Worm (Caenorhabditis elegans): ENCODE results near the gene grl-30.

Gene grl-30

DNA sequence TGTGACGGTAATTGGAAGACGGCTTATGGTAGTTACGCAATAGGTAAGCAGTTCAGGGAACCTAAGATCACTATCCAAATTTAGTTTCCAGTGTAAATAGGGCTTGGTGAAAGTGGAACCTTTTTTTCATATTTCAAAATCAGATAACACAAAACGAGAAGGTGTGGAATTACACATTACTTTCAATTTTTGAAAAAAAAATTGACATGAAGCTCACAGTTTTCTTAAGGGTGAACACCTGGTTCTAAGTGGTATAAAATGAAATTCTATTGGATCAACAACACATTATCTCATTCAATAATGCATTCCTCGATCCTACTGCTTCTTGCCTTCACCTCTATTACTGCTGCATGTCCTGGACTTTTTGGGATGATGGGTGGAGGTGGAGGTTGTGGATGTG is at the start of gene grl-30:
Gene grl-30, plus strand, starts transcription at position 301 of the 400 bp plus-strand sequence.
- TF ChIP-seq nhr-237 (tag; optimal IDR thresholded peaks at IDR 0.05) (no peak), ztf-11 (tag; optimal IDR thresholded peaks at IDR 0.05) (no peak), zip-4 (GFP tag; optimal IDR thresholded peaks at IDR 0.05) (no peak), isw-1 (GFP tag; IDR thresholded peaks at IDR 0.05) (no peak), unc-62 (GFP tag; optimal IDR thresholded peaks at IDR 0.05) (no peak), dsc-1 (tag; optimal IDR thresholded peaks at IDR 0.05) (no peak), nhr-84 (tag; optimal IDR thresholded peaks at IDR 0.05) (no peak), nhr-90 (tag; optimal IDR thresholded peaks at IDR 0.05; ENCODE audit: poor library complexity) (no peak), elt-2 (tag; optimal IDR thresholded peaks at IDR 0.05) (no peak), Y116A8C.19 (tag; optimal IDR thresholded peaks at IDR 0.05; ENCODE audit: borderline replicate concordance) (no peak), mdl-1 (tag; optimal IDR thresholded peaks at IDR 0.05) (no peak), rnt-1 (tag; optimal IDR thresholded peaks at IDR 0.05) (no peak), lin-14 (GFP tag; optimal IDR thresholded peaks at IDR 0.05) (no peak), C34B4.2 (tag; optimal IDR thresholded peaks at IDR 0.05) (no peak), pqm-1 (tag; optimal IDR thresholded peaks at IDR 0.05) (no peak), skn-1 (tag; optimal IDR thresholded peaks at IDR 0.05) (no peak), sup-37 (GFP tag; optimal IDR thresholded peaks at IDR 0.05) (no peak), nhr-71 (tag; optimal IDR thresholded peaks at IDR 0.05) (no peak), sox-4 (tag; optimal IDR thresholded peaks at IDR 0.05) (no peak)

DNA sequence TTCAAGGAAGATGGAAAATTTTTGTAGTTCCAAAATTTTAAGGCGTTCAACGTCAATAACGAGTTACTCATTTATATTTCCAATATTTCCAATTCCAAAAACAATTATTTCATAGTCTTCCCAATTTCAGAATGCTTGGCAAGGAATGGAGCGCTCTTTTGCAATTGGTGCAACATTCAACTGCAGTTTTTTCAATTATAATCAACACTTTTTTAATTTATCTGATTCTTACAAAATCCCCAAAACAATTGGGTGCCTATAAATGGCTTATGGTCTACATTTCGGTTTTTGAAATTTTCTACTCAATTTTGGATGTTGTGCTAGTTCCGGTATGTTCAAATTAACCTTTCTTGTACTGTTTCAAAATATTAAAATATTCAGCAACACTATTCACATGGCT is 48.4 kb upstream of the grl-30 start, which contains the start of gene str-225:
Gene str-225, plus strand, starts transcription at position 132 of the 400 bp plus-strand sequence.
- TF ChIP-seq ama-1 (optimal IDR thresholded peaks at IDR 0.05) (no peak), nhr-84 (tag; optimal IDR thresholded peaks at IDR 0.05) (no peak), nhr-19 (GFP tag; conservative IDR thresholded peaks at IDR 0.05) (no peak), xbp-1 (tag; optimal IDR thresholded peaks at IDR 0.05) (no peak), snpc-4 (tag; optimal IDR thresholded peaks at IDR 0.05) (no peak), C34B4.2 (tag; optimal IDR thresholded peaks at IDR 0.05) (no peak), jun-1 (tag; optimal IDR thresholded peaks at IDR 0.05) (no peak), nhr-90 (tag; optimal IDR thresholded peaks at IDR 0.05; ENCODE audit: poor library complexity) (no peak), ztf-4 (tag; optimal IDR thresholded peaks at IDR 0.05) (no peak), nhr-28 (tag; optimal IDR thresholded peaks at IDR 0.05) (no peak), ceh-8 (GFP tag; optimal IDR thresholded peaks at IDR 0.05) (no peak), swsn-7 (tag; optimal IDR thresholded peaks at IDR 0.05) (no peak), irx-1 (tag; optimal IDR thresholded peaks at IDR 0.05) (no peak), pqm-1 (tag; optimal IDR thresholded peaks at IDR 0.05) (no peak), grh-1 (GFP tag; IDR thresholded peaks at IDR 0.05) (no peak), ets-5 (GFP tag; IDR thresholded peaks at IDR 0.05) (no peak), tbx-2 (tag; optimal IDR thresholded peaks at IDR 0.05) (no peak)

DNA sequence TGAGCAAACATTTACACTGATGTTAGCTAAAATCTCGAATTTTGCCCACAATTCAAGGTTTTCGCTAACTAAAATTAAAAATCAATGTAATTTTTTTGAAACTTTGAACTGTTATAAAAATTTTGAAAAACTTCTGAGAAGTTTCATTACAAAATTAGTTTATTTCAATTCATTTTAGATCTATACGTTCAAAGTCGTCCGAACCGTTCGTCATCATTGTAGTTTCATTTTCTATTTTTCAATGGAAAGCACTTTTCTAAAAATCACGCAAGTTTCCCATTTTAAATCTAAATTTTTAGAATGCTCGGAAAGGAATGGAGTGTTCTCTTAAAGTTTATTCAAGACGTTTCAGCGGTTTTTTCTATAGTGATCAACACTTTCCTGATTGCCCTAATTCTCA is 46.2 kb upstream of the grl-30 start, which contains the start of gene str-228:
Gene str-228, plus strand, starts transcription at position 301 of the 400 bp plus-strand sequence.
- no peak for TF ChIP-seq efl-1 (optimal IDR thresholded peaks at IDR 0.05)
- TF ChIP-seq efl-1 (GFP tag; optimal IDR thresholded peaks at IDR 0.05 in 1 of 2): no peak
- TF ChIP-seq ama-1 (optimal IDR thresholded peaks at IDR 0.05): no peak
- TF ChIP-seq ceh-82 (tag; optimal IDR thresholded peaks at IDR 0.05): no peak
- no peak for TF ChIP-seq C16A3.4 (tag; optimal IDR thresholded peaks at IDR 0.05)
- no peak for TF ChIP-seq lin-15B (tag; optimal IDR thresholded peaks at IDR 0.05)
- TF ChIP-seq sptf-1 (tag; optimal IDR thresholded peaks at IDR 0.05): no peak
- TF ChIP-seq C04F5.9 (tag; optimal IDR thresholded peaks at IDR 0.05): no peak
- TF ChIP-seq zip-4 (GFP tag; optimal IDR thresholded peaks at IDR 0.05): no peak
- TF ChIP-seq xbp-1 (tag; optimal IDR thresholded peaks at IDR 0.05): no peak
- no peak for TF ChIP-seq efl-3 (GFP tag; optimal IDR thresholded peaks at IDR 0.05)
- no peak for TF ChIP-seq mef-2 (tag; optimal IDR thresholded peaks at IDR 0.05)
- TF ChIP-seq ceh-8 (GFP tag; optimal IDR thresholded peaks at IDR 0.05): no peak
- no peak for TF ChIP-seq fkh-10 (GFP tag; optimal IDR thresholded peaks at IDR 0.05)
- no peak for TF ChIP-seq unc-130 (tag; optimal IDR thresholded peaks at IDR 0.05)
